Fruit fly (Drosophila melanogaster) whole organism, prepupa: ENCODE measurements around the gene Sodq.

ENCODE experiments used
- CG10669 ChIP-seq: fragments of 200-800 bp; sonication (Bioruptor generic); optimal IDR thresholded peaks from 3 replicates; lab custom pipeline; 2018; ENCODE audit warnings: missing biosample characterization, mild to moderate bottlenecking, missing genetic modification characterization, moderate library complexity
- CG11902 ChIP-seq: fragments of 200-800 bp; sonication (Bioruptor generic); optimal IDR thresholded peaks from 3 replicates; lab custom pipeline; 2016; ENCODE audit warnings: missing biosample characterization, missing genetic modification characterization
- CG32006 ChIP-seq: fragments of 200-800 bp; sonication (Bioruptor generic); optimal IDR thresholded peaks from 3 replicates; lab custom pipeline; 2017; ENCODE audit warnings: missing biosample characterization, mild to moderate bottlenecking, missing genetic modification characterization
- CG3919 ChIP-seq: fragments of 200-800 bp; sonication (Bioruptor generic); optimal IDR thresholded peaks from 3 replicates; lab custom pipeline; 2016; ENCODE audit warnings: missing biosample characterization, missing genetic modification characterization
- CG8119 ChIP-seq: fragments of 200-800 bp; sonication (Bioruptor generic); IDR thresholded peaks from 3 replicates; pipeline ENCODE4 v1.3.6; 2022; ENCODE audit warnings: missing biosample characterization, missing genetic modification characterization
- CG8319 ChIP-seq: fragments of 200-800 bp; sonication (Bioruptor generic); optimal IDR thresholded peaks from 3 replicates; lab custom pipeline; 2016; ENCODE audit warnings: missing biosample characterization, missing genetic modification characterization
- Ets21C ChIP-seq: fragments of 200-800 bp; sonication (Bioruptor generic); optimal IDR thresholded peaks from 3 replicates; lab custom pipeline; 2016; ENCODE audit warnings: missing biosample characterization, missing genetic modification characterization
- OdsH ChIP-seq: fragments of 200-800 bp; sonication (Bioruptor generic); optimal IDR thresholded peaks from 3 replicates; lab custom pipeline; 2016; ENCODE audit warnings: missing biosample characterization, missing genetic modification characterization
- dsx ChIP-seq: fragments of 200-800 bp; optimal IDR thresholded peaks from 3 replicates; lab custom pipeline; 2019; ENCODE audit warnings: missing biosample characterization, mild to moderate bottlenecking, missing genetic modification characterization, moderate library complexity; ENCODE audit not compliant: poor library complexity, severe bottlenecking
- fkh ChIP-seq: fragments of 200-800 bp; sonication (Bioruptor generic); optimal IDR thresholded peaks from 3 replicates; lab custom pipeline; 2017; ENCODE audit warnings: missing biosample characterization, mild to moderate bottlenecking, missing genetic modification characterization, moderate library complexity
- spab ChIP-seq: fragments of 200-800 bp; sonication (Bioruptor generic); optimal IDR thresholded peaks from 2 replicates; lab custom pipeline; 2017; ENCODE audit warnings: missing biosample characterization, mild to moderate bottlenecking, missing genetic modification characterization, missing genetic modification reagents
- svp ChIP-seq: fragments of 200-800 bp; sonication (Bioruptor generic); peaks from one replicate; lab custom pipeline; 2016; ENCODE audit warnings: missing biosample characterization, missing genetic modification characterization

DNA sequence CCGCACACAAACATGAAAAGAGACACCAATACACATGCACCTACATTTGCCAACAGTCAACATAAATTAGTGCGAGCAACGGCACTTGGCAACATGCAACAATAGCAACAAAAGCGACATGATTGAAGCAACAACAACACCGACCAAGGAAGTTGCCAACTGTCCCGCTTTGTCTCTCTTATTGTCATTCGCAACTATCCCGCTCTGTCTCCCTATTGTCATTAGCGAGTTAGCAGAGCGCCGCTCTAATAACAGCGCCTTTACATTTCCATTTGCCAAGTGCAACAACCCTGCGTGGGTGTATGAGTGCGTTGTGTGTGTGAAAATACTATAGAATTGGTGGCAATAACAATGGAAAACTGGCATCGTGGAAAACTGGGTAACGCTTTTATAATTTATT is 11.7 kb upstream of the Sodq start:
- TF ChIP-seq CG8319 (GFP tag; lab: Kevin White, UChicago) (no peak), Ets21C (no peak), OdsH (GFP tag; lab: Kevin White, UChicago) (no peak), CG3919 (no peak), fkh (peak; percentile 6), spab (GFP tag; lab: Kevin White, UChicago) (no peak), CG8119 (GFP tag; lab: Robert Waterston, UW) (no peak), CG11902 (GFP tag; lab: Kevin White, UChicago) (no peak), dsx (GFP tag; lab: Kevin White, UChicago) (no peak), svp (no peak), CG10669 (GFP tag; lab: Kevin White, UChicago) (no peak), CG32006 (no peak)
